Worm (Caenorhabditis elegans): ENCODE measurements around the gene ugt-34.

Gene ugt-34

ce11 chrV:10664271-10664670 lies 7.5 kb upstream of the ugt-34 start:
- TF ChIP-seq dox-1 (GFP tag; IDR thresholded peaks at IDR 0.05) (no peak), zfh-2 (GFP tag; conservative IDR thresholded peaks at IDR 0.05) (no peak), xnd-1 (tag; optimal IDR thresholded peaks at IDR 0.05) (no peak), him-1 (tag; optimal IDR thresholded peaks at IDR 0.05) (no peak), cebp-2 (GFP tag; IDR thresholded peaks at IDR 0.05) (no peak), F23B12.7 (tag; optimal IDR thresholded peaks at IDR 0.05; ENCODE audit: insufficient read depth) (no peak), mel-28 (tag; optimal IDR thresholded peaks at IDR 0.05; ENCODE audit: borderline replicate concordance) (no peak), zim-3 (tag; optimal IDR thresholded peaks at IDR 0.05) (no peak), ZK185.1 (tag; optimal IDR thresholded peaks at IDR 0.05; ENCODE audit: poor library complexity, severe bottlenecking) (no peak), ceh-27 (GFP tag; optimal IDR thresholded peaks at IDR 0.05) (no peak), Y53F4B.3 (GFP tag; IDR thresholded peaks at IDR 0.05) (no peak), let-607 (tag; optimal IDR thresholded peaks at IDR 0.05) (no peak), attf-6 (GFP tag; IDR thresholded peaks at IDR 0.05) (no peak), bed-2 (GFP tag; IDR thresholded peaks at IDR 0.05) (no peak), nfyb-1 (GFP tag; IDR thresholded peaks at IDR 0.05) (no peak), somi-1 (GFP tag; optimal IDR thresholded peaks at IDR 0.05) (no peak), ceh-58 (GFP tag; IDR thresholded peaks at IDR 0.05) (no peak), repo-1 (tag; optimal IDR thresholded peaks at IDR 0.05) (no peak)

ce11 chrV:10662000-10662399 lies 5.2 kb upstream of the ugt-34 start:
- TF ChIP-seq nhr-179 (tag; optimal IDR thresholded peaks at IDR 0.05) = no peak
- TF ChIP-seq lag-1 (GFP tag; IDR thresholded peaks at IDR 0.05) = no peak
- TF ChIP-seq T07F8.4 (tag; optimal IDR thresholded peaks at IDR 0.05) = no peak
- peak; percentile 40 for TF ChIP-seq madf-8 (GFP tag; conservative IDR thresholded peaks at IDR 0.05)
- no peak for TF ChIP-seq mel-28 (tag; optimal IDR thresholded peaks at IDR 0.05; ENCODE audit: borderline replicate concordance)
- no peak for TF ChIP-seq B0035.1 (tag; optimal IDR thresholded peaks at IDR 0.05)
- no peak for TF ChIP-seq C06A6.2 (GFP tag; conservative IDR thresholded peaks at IDR 0.05)
- no peak for TF ChIP-seq F23B12.7 (tag; optimal IDR thresholded peaks at IDR 0.05; ENCODE audit: insufficient read depth)
- TF ChIP-seq nfya-2 (GFP tag; IDR thresholded peaks at IDR 0.05) = no peak
- no peak for TF ChIP-seq mcd-1 (GFP tag; IDR thresholded peaks at IDR 0.05)
- TF ChIP-seq dpl-1 (GFP tag; optimal IDR thresholded peaks at IDR 0.05) = peak; percentile 14
- TF ChIP-seq attf-5 (GFP tag; optimal IDR thresholded peaks at IDR 0.05) = no peak
- TF ChIP-seq akir-1 (GFP tag; optimal IDR thresholded peaks at IDR 0.05) = no peak
- TF ChIP-seq B0261.1 (tag; optimal IDR thresholded peaks at IDR 0.05) = no peak
- peak; percentile 71 for TF ChIP-seq efl-1 (GFP tag; optimal IDR thresholded peaks at IDR 0.05)
- TF ChIP-seq madf-6 (GFP tag; IDR thresholded peaks at IDR 0.05) = no peak
- TF ChIP-seq F22D6.2 (tag; optimal IDR thresholded peaks at IDR 0.05) = no peak
- TF ChIP-seq sea-2 (GFP tag; IDR thresholded peaks at IDR 0.05) = no peak
- no peak for TF ChIP-seq lin-40 (tag; optimal IDR thresholded peaks at IDR 0.05)
- no peak for TF ChIP-seq Y67H2A.10 (GFP tag; conservative IDR thresholded peaks at IDR 0.05)

- TF ChIP-seq F22D6.2 (tag; optimal IDR thresholded peaks at IDR 0.05) (no peak), Y56A3A.18 (GFP tag; IDR thresholded peaks at IDR 0.05) (no peak), lin-26 (GFP tag; IDR thresholded peaks at IDR 0.05) (no peak), lsl-1 (GFP tag; optimal IDR thresholded peaks at IDR 0.05) (peak; percentile 51), efl-1 (GFP tag; optimal IDR thresholded peaks at IDR 0.05) (peak; percentile 51), cebp-2 (GFP tag; IDR thresholded peaks at IDR 0.05) (no peak), F57A8.1 (GFP tag; optimal IDR thresholded peaks at IDR 0.05) (no peak), ceh-91 (GFP tag; IDR thresholded peaks at IDR 0.05) (peak; percentile 47; the same call in 1 of the 2 replicates), lin-54 (GFP tag; optimal IDR thresholded peaks at IDR 0.05) (peak; percentile 77), unc-130 (GFP tag; optimal IDR thresholded peaks at IDR 0.05) (no peak), attf-5 (GFP tag; optimal IDR thresholded peaks at IDR 0.05) (peak; percentile 64), F52B5.7 (tag; optimal IDR thresholded peaks at IDR 0.05) (no peak), madf-6 (GFP tag; IDR thresholded peaks at IDR 0.05) (peak; percentile 76), lin-40 (tag; optimal IDR thresholded peaks at IDR 0.05) (no peak), dpl-1 (GFP tag; optimal IDR thresholded peaks at IDR 0.05) (no peak), gei-17 (GFP tag; optimal IDR thresholded peaks at IDR 0.05) (no peak), madf-8 (GFP tag; conservative IDR thresholded peaks at IDR 0.05) (peak; percentile 55), xnd-1 (tag; optimal IDR thresholded peaks at IDR 0.05) (peak; percentile 66), nfyb-1 (GFP tag; IDR thresholded peaks at IDR 0.05) (0 out of 2 replicates have a peak, but pooled peaks have one; percentile 29), ceh-40 (GFP tag; IDR thresholded peaks at IDR 0.05) (no peak)
These were observed 4.7 kb upstream of the ugt-34 start, which contains the start of gene sqv-4 for ce11 chrV:10661417-10661945. Gene sqv-4 (minus strand): TSS chrV:10661467.
